Worm (Caenorhabditis elegans): Measurements from ENCODE around the gene F20B6.6.

- TF ChIP-seq unc-39 (tag; optimal IDR thresholded peaks at IDR 0.05), result no peak
- no peak for TF ChIP-seq nhr-12 (tag; optimal IDR thresholded peaks at IDR 0.05)
Measured at ce11 chrX:4190537-4191144, 11.4 kb downstream of the F20B6.6 start, which contains the start of gene vha-12.
